Worm (Caenorhabditis elegans): Measurements from ENCODE around the gene mvk-1.

mvk-1 gene

ce11 chrIII:6136178-6136577 lies at the start of gene mvk-1:
Gene mvk-1 (minus strand): TSS chrIII:6136278.
- TF ChIP-seq lsy-27 (tag; optimal IDR thresholded peaks at IDR 0.05; ENCODE audit: borderline replicate concordance, insufficient read depth) (no peak), F39B2.1 (GFP tag; IDR thresholded peaks at IDR 0.05) (no peak), ztf-18 (tag; optimal IDR thresholded peaks at IDR 0.05) (no peak), lin-26 (GFP tag; IDR thresholded peaks at IDR 0.05) (no peak), dpl-1 (GFP tag; optimal IDR thresholded peaks at IDR 0.05) (no peak), hlh-12 (tag; optimal IDR thresholded peaks at IDR 0.05) (no peak), dox-1 (GFP tag; IDR thresholded peaks at IDR 0.05) (no peak), ztf-3 (GFP tag; optimal IDR thresholded peaks at IDR 0.05) (no peak), rpc-1 (optimal IDR thresholded peaks at IDR 0.05) (no peak), rpc-1 (tag; optimal IDR thresholded peaks at IDR 0.05) (no peak), dpff-1 (tag; optimal IDR thresholded peaks at IDR 0.05) (no peak), somi-1 (GFP tag; optimal IDR thresholded peaks at IDR 0.05) (no peak), K11D2.4 (GFP tag; IDR thresholded peaks at IDR 0.05) (no peak), tbp1 (GFP tag; optimal IDR thresholded peaks at IDR 0.05) (no peak), F23B12.7 (tag; optimal IDR thresholded peaks at IDR 0.05; ENCODE audit: insufficient read depth) (no peak), attf-6 (GFP tag; IDR thresholded peaks at IDR 0.05) (no peak), Y67H2A.10 (GFP tag; conservative IDR thresholded peaks at IDR 0.05) (no peak)

DNA sequence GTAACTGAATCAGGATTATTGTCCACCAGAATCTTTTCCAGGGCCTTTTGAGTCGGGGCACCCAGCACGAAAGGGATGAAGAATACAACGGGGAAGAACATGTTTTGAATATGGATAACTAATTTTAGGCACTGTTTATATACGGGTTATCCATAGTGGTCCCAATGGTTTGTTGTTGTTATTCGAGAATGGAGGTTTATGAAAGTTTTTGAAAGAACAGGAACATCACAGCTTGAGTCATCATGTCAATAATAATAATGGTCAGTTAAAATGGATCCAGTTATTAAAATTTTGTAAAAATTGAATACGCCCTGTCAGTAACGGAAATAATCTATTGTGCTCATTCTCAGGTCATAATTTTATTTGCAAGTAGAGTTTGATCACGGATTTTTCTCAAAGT lies 47.0 kb upstream of the mvk-1 start, which contains the start of gene nas-28:
TSS of gene nas-28 (minus strand) at position 101 of the 400 bp plus-strand sequence.
- no peak for TF ChIP-seq attf-6 (GFP tag; IDR thresholded peaks at IDR 0.05)
- no peak for TF ChIP-seq K12H6.12 (tag; optimal IDR thresholded peaks at IDR 0.05)
- TF ChIP-seq sptf-2 (GFP tag; optimal IDR thresholded peaks at IDR 0.05): no peak
- TF ChIP-seq snpc-3.4 (tag; optimal IDR thresholded peaks at IDR 0.05): no peak
- TF ChIP-seq nhr-90 (tag; optimal IDR thresholded peaks at IDR 0.05): no peak
- TF ChIP-seq nfyb-1 (GFP tag; IDR thresholded peaks at IDR 0.05): no peak
- TF ChIP-seq aptf-2 (GFP tag; conservative IDR thresholded peaks at IDR 0.05): no peak
- no peak for TF ChIP-seq tbx-9 (tag; optimal IDR thresholded peaks at IDR 0.05; ENCODE audit: borderline replicate concordance)
- no peak for TF ChIP-seq mxl-1 (tag; optimal IDR thresholded peaks at IDR 0.05)
- TF ChIP-seq tlf-1 (GFP tag; optimal IDR thresholded peaks at IDR 0.05): no peak
- no peak for TF ChIP-seq let-607 (tag; optimal IDR thresholded peaks at IDR 0.05)
- no peak for TF ChIP-seq efl-1 (GFP tag; optimal IDR thresholded peaks at IDR 0.05)
- no peak for TF ChIP-seq tbp1 (GFP tag; optimal IDR thresholded peaks at IDR 0.05)
- TF ChIP-seq lsl-1 (GFP tag; optimal IDR thresholded peaks at IDR 0.05): no peak
- no peak for TF ChIP-seq die-1 (tag; optimal IDR thresholded peaks at IDR 0.05)

- no peak for TF ChIP-seq K11D2.4 (GFP tag; IDR thresholded peaks at IDR 0.05)
- TF ChIP-seq ets-4 (GFP tag; optimal IDR thresholded peaks at IDR 0.05): peak; percentile 51
- TF ChIP-seq nhr-80 (tag; optimal IDR thresholded peaks at IDR 0.05): peak; percentile 83
Observed at ce11 chrIII:6180294-6180693, 44.2 kb upstream of the mvk-1 start.

DNA sequence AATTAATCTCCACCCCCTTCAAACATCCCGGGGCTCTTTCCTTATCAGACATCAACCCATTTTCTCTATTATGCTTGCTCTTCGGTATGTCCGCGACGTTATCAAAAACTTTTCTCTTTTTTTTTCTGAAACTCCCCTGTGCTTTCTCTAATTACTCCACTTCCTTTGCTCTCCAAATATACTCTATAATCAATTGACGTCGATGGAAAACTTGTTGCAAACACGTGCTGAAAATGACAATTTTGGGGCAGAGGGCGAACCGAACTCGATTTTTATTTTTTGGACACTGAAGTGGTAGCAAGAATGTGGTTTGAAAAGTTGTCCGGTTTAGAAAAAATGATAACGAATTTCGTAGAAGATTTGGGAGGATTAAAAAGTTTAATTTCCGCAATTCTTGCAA lies 43.0 kb upstream of the mvk-1 start:
- TF ChIP-seq hmg-1.2 (GFP tag; IDR thresholded peaks at IDR 0.05) (0 out of 2 replicates have a peak, but pooled peaks have one; percentile 5), ztf-18 (tag; optimal IDR thresholded peaks at IDR 0.05) (no peak), snpc-4 (GFP tag; optimal IDR thresholded peaks at IDR 0.05) (no peak), snpc-4 (tag; optimal IDR thresholded peaks at IDR 0.05) (peak in 1 of 4 experiments; percentile 28), let-607 (tag; optimal IDR thresholded peaks at IDR 0.05) (peak in 1 of 2 experiments; percentile 53), atf-7 (tag; optimal IDR thresholded peaks at IDR 0.05) (peak; percentile 74), tbp1 (GFP tag; optimal IDR thresholded peaks at IDR 0.05) (peak; percentile 14), Y53F4B.3 (GFP tag; IDR thresholded peaks at IDR 0.05) (no peak), lin-54 (GFP tag; optimal IDR thresholded peaks at IDR 0.05) (no peak), F33H1.4 (GFP tag; IDR thresholded peaks at IDR 0.05) (no peak), lsy-27 (tag; optimal IDR thresholded peaks at IDR 0.05; ENCODE audit: borderline replicate concordance, insufficient read depth) (no peak), ztf-22 (GFP tag; optimal IDR thresholded peaks at IDR 0.05) (peak; percentile 65), nhr-80 (tag; optimal IDR thresholded peaks at IDR 0.05) (peak; percentile 99), zfh-2 (GFP tag; conservative IDR thresholded peaks at IDR 0.05) (no peak), madf-8 (GFP tag; conservative IDR thresholded peaks at IDR 0.05) (no peak), mel-28 (tag; optimal IDR thresholded peaks at IDR 0.05; ENCODE audit: borderline replicate concordance) (no peak), ets-4 (GFP tag; optimal IDR thresholded peaks at IDR 0.05) (peak; percentile 21), egl-44 (GFP tag; IDR thresholded peaks at IDR 0.05) (0 out of 2 replicates have a peak, but pooled peaks have one; percentile 40), ceh-100 (GFP tag; IDR thresholded peaks at IDR 0.05) (no peak)
